Worm (Caenorhabditis elegans) whole organism, midembryonic: ENCODE measurements around the gene JC8.7.

Experiments
- T22C8.4 ChIP-seq: fragments of 200-800 bp; sonication (Bioruptor generic); IDR thresholded peaks from 2 replicates; pipeline ENCODE4 v1.3.6; 2022; ENCODE audit warnings: missing genetic modification characterization, missing compliant biosample characterization
- cog-1 ChIP-seq: sonication (generic microtip); optimal IDR thresholded peaks from 2 replicates; lab custom pipeline; 2016; ENCODE audit warnings: missing genetic modification characterization, missing compliant biosample characterization
- flt-1 ChIP-seq: fragments of 200-800 bp; sonication (Bioruptor generic); IDR thresholded peaks from 2 replicates; pipeline ENCODE4 v1.3.6; 2022; ENCODE audit warnings: missing genetic modification characterization, missing compliant biosample characterization
- klf-2 ChIP-seq: fragments of 200-800 bp; sonication (Bioruptor generic); conservative IDR thresholded peaks from 2 replicates; pipeline ENCODE4 v1.3.6; 2022; ENCODE audit warnings: missing genetic modification reagents, missing genetic modification characterization, missing compliant biosample characterization
- med-1 ChIP-seq: sonication (generic microtip); optimal IDR thresholded peaks from 2 replicates; lab custom pipeline; 2017; ENCODE audit warnings: missing genetic modification characterization, mild to moderate bottlenecking, missing compliant biosample characterization, antibody characterized with exemption, missing genetic modification reagents; ENCODE audit not compliant: insufficient read depth
- ref-1 ChIP-seq: fragments of 200-800 bp; sonication (Bioruptor generic); conservative IDR thresholded peaks from 2 replicates; pipeline ENCODE4 v1.3.6; 2022; ENCODE audit warnings: missing genetic modification reagents, missing genetic modification characterization, missing compliant biosample characterization
- tab-1 ChIP-seq: fragments of 200-800 bp; sonication (Bioruptor generic); IDR thresholded peaks from 2 replicates; pipeline ENCODE4 v1.3.6; 2022; ENCODE audit warnings: missing genetic modification characterization, missing compliant biosample characterization
- ztf-23 ChIP-seq: fragments of 200-800 bp; sonication (Bioruptor generic); IDR thresholded peaks from 2 replicates; pipeline ENCODE4 v1.3.6; 2022; ENCODE audit warnings: missing genetic modification reagents, missing genetic modification characterization, missing compliant biosample characterization
- ztf-29 ChIP-seq: fragments of 200-800 bp; sonication (Bioruptor generic); IDR thresholded peaks from 2 replicates; pipeline ENCODE4 v1.3.6; 2022; ENCODE audit warnings: missing genetic modification reagents, missing genetic modification characterization, missing compliant biosample characterization

ce11 chrIV:13300109-13300508, 53.0 kb downstream of the JC8.7 start, which contains the start of gene kdp-1:
- TF ChIP-seq med-1 (GFP tag; lab: Kevin White, UChicago) (no peak), ref-1 (GFP tag; lab: Robert Waterston, UW) (no peak), ztf-29 (GFP tag; lab: Robert Waterston, UW) (no peak), cog-1 (tag; lab: Kevin White, UChicago) (no peak), klf-2 (no peak), flt-1 (GFP tag; lab: Robert Waterston, UW) (no peak), tab-1 (no peak), T22C8.4 (GFP tag; lab: Robert Waterston, UW) (no peak), ztf-23 (GFP tag; lab: Robert Waterston, UW) (no peak)
